Fruit fly (Drosophila melanogaster) whole organism, prepupa: ENCODE data around the gene CG3719.

Source experiments
- CG31627 ChIP-seq: fragments of 200-800 bp; sonication (Bioruptor generic); optimal IDR thresholded peaks from 3 replicates; lab custom pipeline; 2016; ENCODE audit warnings: missing biosample characterization, missing genetic modification characterization
- CG6854 ChIP-seq: fragments of 200-800 bp; sonication (Bioruptor generic); optimal IDR thresholded peaks from 2 replicates; lab custom pipeline; 2017; ENCODE audit warnings: missing biosample characterization, mild to moderate bottlenecking, missing genetic modification characterization
- CG8119 ChIP-seq: fragments of 200-800 bp; sonication (Bioruptor generic); IDR thresholded peaks from 3 replicates; pipeline ENCODE4 v1.3.6; 2022; ENCODE audit warnings: missing biosample characterization, missing genetic modification characterization
- CG8319 ChIP-seq: fragments of 200-800 bp; sonication (Bioruptor generic); optimal IDR thresholded peaks from 3 replicates; lab custom pipeline; 2016; ENCODE audit warnings: missing biosample characterization, missing genetic modification characterization
- Eip93F ChIP-seq: fragments of 200-800 bp; sonication (Bioruptor generic); optimal IDR thresholded peaks from 2 replicates; lab custom pipeline; 2016; ENCODE audit warnings: missing biosample characterization, mild to moderate bottlenecking, missing genetic modification characterization
- Met ChIP-seq: fragments of 200-800 bp; sonication (Bioruptor generic); optimal IDR thresholded peaks from 3 replicates; lab custom pipeline; 2016; ENCODE audit warnings: missing biosample characterization, missing genetic modification characterization
- Smox ChIP-seq: fragments of 200-800 bp; sonication (Bioruptor generic); optimal IDR thresholded peaks from 3 replicates; lab custom pipeline; 2016; ENCODE audit warnings: missing biosample characterization, missing genetic modification characterization
- Sox14 ChIP-seq: fragments of 200-800 bp; sonication (Bioruptor generic); optimal IDR thresholded peaks from 3 replicates; lab custom pipeline; 2016; ENCODE audit warnings: missing biosample characterization, missing genetic modification characterization
- dac ChIP-seq: fragments of 200-800 bp; sonication (Bioruptor generic); optimal IDR thresholded peaks from 2 replicates; lab custom pipeline; 2017; ENCODE audit warnings: missing biosample characterization, mild to moderate bottlenecking, missing genetic modification characterization
- fd59A ChIP-seq: fragments of 200-800 bp; sonication (Bioruptor generic); optimal IDR thresholded peaks from 2 replicates; lab custom pipeline; 2017; ENCODE audit warnings: missing biosample characterization, mild to moderate bottlenecking, missing genetic modification characterization, missing genetic modification reagents
- fkh ChIP-seq: fragments of 200-800 bp; sonication (Bioruptor generic); optimal IDR thresholded peaks from 3 replicates; lab custom pipeline; 2017; ENCODE audit warnings: missing biosample characterization, mild to moderate bottlenecking, missing genetic modification characterization, moderate library complexity
- lz ChIP-seq: fragments of 200-800 bp; sonication (Bioruptor generic); optimal IDR thresholded peaks from 3 replicates; lab custom pipeline; 2016; ENCODE audit warnings: missing biosample characterization, missing genetic modification characterization
- ss ChIP-seq, 2 experiments: fragments of 200-800 bp; sonication (Bioruptor generic); optimal IDR thresholded peaks; 2 replicates in 1 of 2; 3 replicates in 1 of 2; lab custom pipeline; 2017 to 2018; ENCODE audit warnings: mild to moderate bottlenecking in 2 of 2, missing biosample characterization in 2 of 2, missing genetic modification characterization in 2 of 2, moderate library complexity in 1 of 2

- TF ChIP-seq CG6854 (no peak), fkh (GFP tag; lab: Kevin White, UChicago) (no peak), fd59A (GFP tag; lab: Kevin White, UChicago) (no peak), CG8119 (no peak), Smox (GFP tag; lab: Kevin White, UChicago) (no peak), lz (GFP tag; lab: Kevin White, UChicago) (no peak), dac (GFP tag; lab: Kevin White, UChicago) (no peak), CG31627 (GFP tag; lab: Kevin White, UChicago) (no peak), CG8319 (GFP tag; lab: Kevin White, UChicago) (no peak), Met (no peak), ss (GFP tag; optimal IDR thresholded peaks at IDR 0.05; lab: Kevin White, UChicago) (no peak), Sox14 (GFP tag; lab: Kevin White, UChicago) (no peak), Eip93F (GFP tag; lab: Kevin White, UChicago) (no peak)
Measured at dm6 chrX:1353322-1354212, 26.7 kb downstream of the CG3719 start, which contains the start of the genes CG12773 and CG11417.
